Worm (Caenorhabditis elegans): ENCODE measurements around the gene cal-3.

cal-3 gene

ce11 chrIV:3855543-3855942, 20.6 kb upstream of the cal-3 start, which contains the start of gene zag-1 (continued):
- no peak for TF ChIP-seq snpc-1.3 (tag; optimal IDR thresholded peaks at IDR 0.05; ENCODE audit: insufficient read depth)
- no peak for TF ChIP-seq lir-1 (GFP tag; conservative IDR thresholded peaks at IDR 0.05)

DNA sequence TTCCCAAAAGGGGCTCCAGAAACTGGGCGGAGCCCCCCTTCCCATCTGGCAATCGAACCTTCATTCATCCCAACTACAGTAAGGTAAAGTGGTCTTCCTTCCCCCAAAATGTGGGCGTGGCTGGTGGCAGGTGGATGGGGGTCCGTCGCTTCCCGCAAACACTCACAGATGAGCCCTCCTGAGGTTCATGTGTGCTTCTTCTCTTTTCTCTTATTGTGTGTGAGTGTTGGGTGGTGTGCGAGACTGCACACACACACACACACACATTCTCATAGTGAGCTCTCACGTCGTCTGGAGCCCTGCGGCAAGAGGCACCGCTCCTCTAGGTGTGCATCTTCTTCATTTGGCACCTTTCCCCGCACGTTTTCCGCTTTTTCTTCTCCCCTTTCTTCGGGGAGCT, 19.6 kb upstream of the cal-3 start:
- TF ChIP-seq mel-28 (tag; optimal IDR thresholded peaks at IDR 0.05; ENCODE audit: borderline replicate concordance), result no peak
- TF ChIP-seq zfh-2 (GFP tag; conservative IDR thresholded peaks at IDR 0.05), result peak; percentile 50
- TF ChIP-seq dox-1 (GFP tag; IDR thresholded peaks at IDR 0.05), result peak; percentile 30; the same call in 1 of the 2 replicates

ce11 chrIV:3853557-3853956, 18.6 kb upstream of the cal-3 start:
- TF ChIP-seq madf-3 (GFP tag; IDR thresholded peaks at IDR 0.05) (no peak), Y56A3A.18 (GFP tag; IDR thresholded peaks at IDR 0.05) (no peak), hmg-20 (GFP tag; IDR thresholded peaks at IDR 0.05) (no peak), ceh-100 (GFP tag; IDR thresholded peaks at IDR 0.05) (no peak), dpl-1 (GFP tag; optimal IDR thresholded peaks at IDR 0.05) (no peak), nfya-2 (GFP tag; IDR thresholded peaks at IDR 0.05) (no peak), attf-5 (GFP tag; optimal IDR thresholded peaks at IDR 0.05) (no peak), ceh-27 (GFP tag; optimal IDR thresholded peaks at IDR 0.05) (no peak)

DNA sequence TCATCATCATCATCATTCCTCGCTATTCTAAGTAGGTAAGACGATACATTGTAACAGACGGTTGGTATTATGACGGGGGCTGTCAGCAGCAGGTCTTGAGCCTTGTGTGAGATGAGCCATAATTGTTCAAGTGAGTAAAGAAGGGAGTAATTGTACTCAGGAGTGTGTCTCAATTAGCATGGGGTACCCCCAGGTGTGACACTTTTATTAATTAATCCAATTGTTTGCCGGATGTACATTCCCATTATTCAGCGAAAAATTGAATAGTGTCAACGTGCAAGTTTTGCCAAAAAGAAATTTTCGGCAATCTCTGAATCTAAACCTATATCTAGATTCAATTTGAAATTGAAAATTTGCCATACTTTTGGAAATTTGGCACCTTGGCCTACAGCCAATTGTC, 14.0 kb upstream of the cal-3 start:
- TF ChIP-seq ceh-27 (GFP tag; optimal IDR thresholded peaks at IDR 0.05) (no peak), Y53G8AR.9 (GFP tag; conservative IDR thresholded peaks at IDR 0.05) (no peak), mxl-1 (tag; optimal IDR thresholded peaks at IDR 0.05) (no peak), xnd-1 (tag; optimal IDR thresholded peaks at IDR 0.05) (no peak), nhr-90 (tag; optimal IDR thresholded peaks at IDR 0.05) (no peak), aptf-2 (GFP tag; conservative IDR thresholded peaks at IDR 0.05) (no peak)

ce11 chrIV:3847489-3847888, 12.5 kb upstream of the cal-3 start:
- TF ChIP-seq tbx-9 (tag; optimal IDR thresholded peaks at IDR 0.05; ENCODE audit: borderline replicate concordance) (no peak), lag-1 (GFP tag; IDR thresholded peaks at IDR 0.05) (no peak), ztf-25 (GFP tag; IDR thresholded peaks at IDR 0.05) (no peak), snpc-1.3 (tag; optimal IDR thresholded peaks at IDR 0.05; ENCODE audit: insufficient read depth) (no peak), hmg-20 (GFP tag; IDR thresholded peaks at IDR 0.05) (no peak), gei-17 (GFP tag; optimal IDR thresholded peaks at IDR 0.05) (no peak), F23B12.7 (tag; optimal IDR thresholded peaks at IDR 0.05; ENCODE audit: insufficient read depth) (no peak), madf-3 (GFP tag; IDR thresholded peaks at IDR 0.05) (0 out of 2 replicates have a peak, but pooled peaks have one; percentile 19), hsf-1 (GFP tag; IDR thresholded peaks at IDR 0.05) (no peak), attf-6 (GFP tag; IDR thresholded peaks at IDR 0.05) (no peak), Y79H2A.3 (GFP tag; conservative IDR thresholded peaks at IDR 0.05) (no peak), B0019.2 (GFP tag; conservative IDR thresholded peaks at IDR 0.05) (no peak), athp-1 (tag; optimal IDR thresholded peaks at IDR 0.05) (no peak), zfh-2 (GFP tag; conservative IDR thresholded peaks at IDR 0.05) (peak; percentile 40; the same call in 1 of the 2 replicates), ZK185.1 (tag; optimal IDR thresholded peaks at IDR 0.05; ENCODE audit: poor library complexity, severe bottlenecking) (no peak), sdz-38 (tag; optimal IDR thresholded peaks at IDR 0.05) (no peak), sptf-2 (GFP tag; optimal IDR thresholded peaks at IDR 0.05) (no peak), lin-26 (GFP tag; IDR thresholded peaks at IDR 0.05) (no peak)
